Worm (Caenorhabditis elegans): Measurements from ENCODE around the gene F13A2.10.

- TF ChIP-seq cog-1 (tag; optimal IDR thresholded peaks at IDR 0.05) (no peak), flt-1 (GFP tag; IDR thresholded peaks at IDR 0.05) (no peak), ztf-23 (GFP tag; IDR thresholded peaks at IDR 0.05) (no peak), T22C8.4 (GFP tag; IDR thresholded peaks at IDR 0.05) (no peak), tab-1 (GFP tag; IDR thresholded peaks at IDR 0.05) (no peak), ztf-29 (GFP tag; IDR thresholded peaks at IDR 0.05) (no peak), med-1 (GFP tag; optimal IDR thresholded peaks at IDR 0.05; ENCODE audit: insufficient read depth) (no peak), klf-2 (GFP tag; conservative IDR thresholded peaks at IDR 0.05) (no peak)
These were observed 44.9 kb downstream of the F13A2.10 start, which contains the start of gene glrx-3 for ce11 chrV:4341208-4341607.
